Fruit fly (Drosophila melanogaster) whole organism, embryonic: Measurements from ENCODE around the gene Or7a.

Experiments
- Adf1 ChIP-seq: fragments of 200-800 bp; sonication (Bioruptor generic); IDR thresholded peaks from 2 replicates; pipeline ENCODE4 v1.3.6; 2022; ENCODE audit warnings: missing biosample characterization, missing genetic modification characterization
- CG11085 ChIP-seq: fragments of 200-800 bp; sonication (Bioruptor generic); IDR thresholded peaks from 2 replicates; pipeline ENCODE4 v1.3.6; 2022; ENCODE audit warnings: missing biosample characterization, missing genetic modification characterization
- CG12659 ChIP-seq: fragments of 200-800 bp; sonication (Bioruptor generic); optimal IDR thresholded peaks from 3 replicates; lab custom pipeline; 2017; ENCODE audit warnings: mild to moderate bottlenecking, missing biosample characterization, missing genetic modification reagents, missing genetic modification characterization
- CG13624 ChIP-seq: fragments of 200-800 bp; sonication (Bioruptor generic); optimal IDR thresholded peaks from 2 replicates; lab custom pipeline; 2016; ENCODE audit warnings: missing biosample characterization, missing genetic modification characterization
- CG13775 ChIP-seq: fragments of 200-800 bp; sonication (Bioruptor generic); optimal IDR thresholded peaks from 3 replicates; lab custom pipeline; 2017; ENCODE audit warnings: missing biosample characterization, mild to moderate bottlenecking, missing genetic modification characterization
- CG13894 ChIP-seq: fragments of 200-800 bp; sonication (Bioruptor generic); optimal IDR thresholded peaks from 3 replicates; lab custom pipeline; 2018; ENCODE audit warnings: missing biosample characterization, mild to moderate bottlenecking, missing genetic modification characterization, moderate library complexity
- CG14050 ChIP-seq: fragments of 200-800 bp; sonication (Bioruptor generic); IDR thresholded peaks from 3 replicates; pipeline ENCODE4 v1.3.6; 2022; ENCODE audit warnings: missing biosample characterization, missing genetic modification characterization
- CG2116 ChIP-seq: fragments of 200-800 bp; sonication (Bioruptor generic); optimal IDR thresholded peaks from 3 replicates; lab custom pipeline; 2018; ENCODE audit warnings: missing biosample characterization, mild to moderate bottlenecking, missing genetic modification characterization
- CG30020 ChIP-seq: fragments of 200-800 bp; optimal IDR thresholded peaks from 2 replicates; lab custom pipeline; 2019; ENCODE audit warnings: missing biosample characterization, mild to moderate bottlenecking, missing genetic modification characterization, moderate library complexity
- CG4424 ChIP-seq: fragments of 200-800 bp; sonication (Bioruptor generic); optimal IDR thresholded peaks from 3 replicates; lab custom pipeline; 2016; ENCODE audit warnings: missing biosample characterization, missing genetic modification characterization
- CG6254 ChIP-seq: fragments of 200-800 bp; sonication (Bioruptor generic); optimal IDR thresholded peaks from 3 replicates; lab custom pipeline; 2017; ENCODE audit warnings: mild to moderate bottlenecking, missing biosample characterization, missing genetic modification reagents, missing genetic modification characterization
- CG8359 ChIP-seq: fragments of 200-800 bp; sonication (Bioruptor generic); optimal IDR thresholded peaks from 2 replicates; lab custom pipeline; 2017; ENCODE audit warnings: missing biosample characterization, mild to moderate bottlenecking, missing genetic modification characterization, borderline replicate concordance
- CTCF ChIP-seq: fragments of 200-800 bp; sonication (Bioruptor generic); optimal IDR thresholded peaks from 2 replicates; lab custom pipeline; 2017; ENCODE audit warnings: missing biosample characterization, mild to moderate bottlenecking, missing genetic modification characterization, moderate library complexity
- CoRest ChIP-seq: fragments of 200-800 bp; sonication (Bioruptor generic); optimal IDR thresholded peaks from 3 replicates; lab custom pipeline; 2018; ENCODE audit warnings: missing biosample characterization, mild to moderate bottlenecking, missing genetic modification characterization, moderate library complexity
- D ChIP-seq, 2 experiments: fragments of 200-800 bp in 1 of 2; fragments of >200 bp in 1 of 2; sonication (Bioruptor generic) in 1 of 2; optimal IDR thresholded peaks; 2 replicates in 1 of 2; 3 replicates in 1 of 2; lab custom pipeline; 2017; ENCODE audit warnings: mild to moderate bottlenecking in 1 of 2, missing biosample characterization in 1 of 2, missing genetic modification characterization in 1 of 2, missing genetic modification reagents in 1 of 2
- Dbx ChIP-seq: fragments of 200-800 bp; sonication (Bioruptor generic); IDR thresholded peaks from 3 replicates; pipeline ENCODE4 v1.3.6; 2022; ENCODE audit warnings: missing biosample characterization, missing genetic modification characterization
- Dp ChIP-seq: fragments of 200-800 bp; sonication (Bioruptor generic); optimal IDR thresholded peaks from 2 replicates; lab custom pipeline; 2018; ENCODE audit warnings: missing biosample characterization, mild to moderate bottlenecking, missing genetic modification characterization, moderate library complexity
- Drgx ChIP-seq: fragments of 200-800 bp; sonication (Bioruptor generic); IDR thresholded peaks from 2 replicates; pipeline ENCODE4 v1.3.6; 2022; ENCODE audit warnings: missing biosample characterization, missing genetic modification characterization
- Eip74EF ChIP-seq, 2 experiments: fragments of 200-800 bp in 1 of 2; fragments of >200 bp in 1 of 2; sonication (Bioruptor generic) in 1 of 2; optimal IDR thresholded peaks; 2 replicates each; lab custom pipeline; 2017 to 2019; ENCODE audit warnings: missing biosample characterization in 2 of 2, missing genetic modification characterization in 2 of 2, mild to moderate bottlenecking in 1 of 2, moderate library complexity in 1 of 2
- Ets97D ChIP-seq: fragments of 200-800 bp; sonication (Bioruptor generic); optimal IDR thresholded peaks from 3 replicates; lab custom pipeline; 2016; ENCODE audit warnings: missing biosample characterization, missing genetic modification characterization
- Fer1 ChIP-seq: fragments of 200-800 bp; sonication (Bioruptor generic); optimal IDR thresholded peaks from 2 replicates; lab custom pipeline; 2017; ENCODE audit warnings: missing biosample characterization, mild to moderate bottlenecking, missing genetic modification characterization
- Gsc ChIP-seq: fragments of 200-800 bp; sonication (Bioruptor generic); IDR thresholded peaks from 2 replicates; pipeline ENCODE4 v1.3.6; 2022; ENCODE audit warnings: missing biosample characterization, missing genetic modification characterization
- HLHmδ ChIP-seq: fragments of 200-800 bp; sonication (Bioruptor generic); optimal IDR thresholded peaks from 2 replicates; lab custom pipeline; 2018; ENCODE audit warnings: missing biosample characterization, mild to moderate bottlenecking, missing genetic modification characterization, moderate library complexity
- Hey ChIP-seq: fragments of 200-800 bp; sonication (Bioruptor generic); optimal IDR thresholded peaks from 3 replicates; lab custom pipeline; 2018; ENCODE audit warnings: missing biosample characterization, mild to moderate bottlenecking, missing genetic modification characterization
- NC2β ChIP-seq: fragments of 200-800 bp; sonication (Bioruptor generic); optimal IDR thresholded peaks from 2 replicates; lab custom pipeline; 2016; ENCODE audit warnings: missing biosample characterization, missing genetic modification characterization
- Neu2 ChIP-seq: fragments of 200-800 bp; sonication (Bioruptor generic); optimal IDR thresholded peaks from 3 replicates; lab custom pipeline; 2016; ENCODE audit warnings: missing biosample characterization, missing genetic modification characterization, borderline replicate concordance
- Ptx1 ChIP-seq: fragments of 200-800 bp; sonication (Bioruptor generic); IDR thresholded peaks from 2 replicates; pipeline ENCODE4 v1.3.6; 2022; ENCODE audit warnings: missing biosample characterization, missing genetic modification characterization
- Sox100B ChIP-seq: fragments of 200-800 bp; sonication (Bioruptor generic); optimal IDR thresholded peaks from 3 replicates; lab custom pipeline; 2018; ENCODE audit warnings: missing biosample characterization, mild to moderate bottlenecking, missing genetic modification characterization
- ab ChIP-seq: fragments of 200-800 bp; sonication (Bioruptor generic); optimal IDR thresholded peaks from 2 replicates; lab custom pipeline; 2016; ENCODE audit warnings: missing biosample characterization, missing genetic modification characterization
- al ChIP-seq: fragments of 200-800 bp; sonication (Bioruptor generic); IDR thresholded peaks from 2 replicates; pipeline ENCODE4 v1.3.6; 2022; ENCODE audit warnings: missing biosample characterization, missing genetic modification characterization
- amos ChIP-seq: fragments of 200-800 bp; sonication (Bioruptor generic); IDR thresholded peaks from 2 replicates; pipeline ENCODE4 v1.3.6; 2022; ENCODE audit warnings: missing biosample characterization, missing genetic modification characterization; ENCODE audit not compliant: partially characterized antibody
- ap ChIP-seq: fragments of 200-800 bp; sonication (Bioruptor generic); IDR thresholded peaks from 2 replicates; pipeline ENCODE4 v1.3.6; 2022; ENCODE audit warnings: missing biosample characterization, missing genetic modification characterization
- ase ChIP-seq: fragments of 200-800 bp; sonication (Bioruptor generic); IDR thresholded peaks from 3 replicates; pipeline ENCODE4 v1.3.6; 2022; ENCODE audit warnings: missing biosample characterization, missing genetic modification characterization
- bcd ChIP-seq: fragments of 200-800 bp; sonication (Bioruptor generic); optimal IDR thresholded peaks from 2 replicates; lab custom pipeline; 2017; ENCODE audit warnings: missing biosample characterization, mild to moderate bottlenecking, missing genetic modification characterization
- cad ChIP-seq: fragments of >200 bp; optimal IDR thresholded peaks from 2 replicates; lab custom pipeline; 2017; ENCODE audit warnings: missing biosample characterization, missing genetic modification characterization
- danr ChIP-seq: fragments of 200-800 bp; sonication (Bioruptor generic); IDR thresholded peaks from 2 replicates; pipeline ENCODE4 v1.3.6; 2022; ENCODE audit warnings: missing biosample characterization, missing genetic modification characterization
- dimm ChIP-seq: fragments of 200-800 bp; sonication (Bioruptor generic); IDR thresholded peaks from 2 replicates; pipeline ENCODE4 v1.3.6; 2022; ENCODE audit warnings: missing biosample characterization, missing genetic modification characterization
- dpn ChIP-seq, 2 experiments: fragments of 200-800 bp; sonication (Bioruptor generic); optimal IDR thresholded peaks; 3 replicates each; lab custom pipeline; 2016; ENCODE audit warnings: missing biosample characterization in 2 of 2, missing genetic modification characterization in 2 of 2
- exex ChIP-seq: fragments of 200-800 bp; sonication (Bioruptor generic); optimal IDR thresholded peaks from 4 replicates; lab custom pipeline; 2018; ENCODE audit warnings: missing biosample characterization, mild to moderate bottlenecking, missing genetic modification characterization, moderate library complexity
- gce ChIP-seq: fragments of 200-800 bp; sonication (Bioruptor generic); IDR thresholded peaks from 3 replicates; pipeline ENCODE4 v1.3.6; 2022; ENCODE audit warnings: missing biosample characterization, missing genetic modification characterization
- jumu ChIP-seq: fragments of 200-800 bp; sonication (Bioruptor generic); optimal IDR thresholded peaks from 3 replicates; lab custom pipeline; 2016; ENCODE audit warnings: missing biosample characterization, missing genetic modification characterization
- lola ChIP-seq, 3 experiments: fragments of >200 bp in 2 of 3; fragments of 200-800 bp in 1 of 3; sonication (Bioruptor generic) in 1 of 3; optimal IDR thresholded peaks; 2 replicates each; lab custom pipeline; 2017 to 2019; ENCODE audit warnings: missing biosample characterization in 3 of 3, missing genetic modification characterization in 3 of 3, mild to moderate bottlenecking in 1 of 3, moderate library complexity in 1 of 3
- mam ChIP-seq: fragments of 200-800 bp; sonication (Bioruptor generic); optimal IDR thresholded peaks from 3 replicates; lab custom pipeline; 2016; ENCODE audit warnings: missing biosample characterization, missing genetic modification characterization
- pfk ChIP-seq: fragments of 200-800 bp; sonication (Bioruptor generic); optimal IDR thresholded peaks from 2 replicates; lab custom pipeline; 2018; ENCODE audit warnings: missing biosample characterization, mild to moderate bottlenecking, missing genetic modification characterization, moderate library complexity
- pnt ChIP-seq: fragments of 200-800 bp; sonication (Bioruptor generic); optimal IDR thresholded peaks from 3 replicates; lab custom pipeline; 2016; ENCODE audit warnings: missing biosample characterization, missing genetic modification characterization
- pzg ChIP-seq: fragments of 200-800 bp; sonication (Bioruptor generic); optimal IDR thresholded peaks from 3 replicates; lab custom pipeline; 2018; ENCODE audit warnings: missing biosample characterization, mild to moderate bottlenecking, missing genetic modification characterization, moderate library complexity
- sr ChIP-seq: fragments of 200-800 bp; sonication (Bioruptor generic); IDR thresholded peaks from 3 replicates; pipeline ENCODE4 v1.3.6; 2022; ENCODE audit warnings: missing biosample characterization, missing genetic modification characterization
- sug ChIP-seq: fragments of 200-800 bp; optimal IDR thresholded peaks from 2 replicates; lab custom pipeline; 2019; ENCODE audit warnings: missing biosample characterization, mild to moderate bottlenecking, missing genetic modification characterization, moderate library complexity
- trem ChIP-seq: fragments of 200-800 bp; optimal IDR thresholded peaks from 3 replicates; lab custom pipeline; 2019; ENCODE audit warnings: missing biosample characterization, mild to moderate bottlenecking, missing genetic modification characterization, moderate library complexity
- vfl ChIP-seq: fragments of 200-800 bp; sonication (Bioruptor generic); optimal IDR thresholded peaks from 2 replicates; lab custom pipeline; 2016; ENCODE audit warnings: missing biosample characterization, missing genetic modification characterization

Or7a gene

DNA sequence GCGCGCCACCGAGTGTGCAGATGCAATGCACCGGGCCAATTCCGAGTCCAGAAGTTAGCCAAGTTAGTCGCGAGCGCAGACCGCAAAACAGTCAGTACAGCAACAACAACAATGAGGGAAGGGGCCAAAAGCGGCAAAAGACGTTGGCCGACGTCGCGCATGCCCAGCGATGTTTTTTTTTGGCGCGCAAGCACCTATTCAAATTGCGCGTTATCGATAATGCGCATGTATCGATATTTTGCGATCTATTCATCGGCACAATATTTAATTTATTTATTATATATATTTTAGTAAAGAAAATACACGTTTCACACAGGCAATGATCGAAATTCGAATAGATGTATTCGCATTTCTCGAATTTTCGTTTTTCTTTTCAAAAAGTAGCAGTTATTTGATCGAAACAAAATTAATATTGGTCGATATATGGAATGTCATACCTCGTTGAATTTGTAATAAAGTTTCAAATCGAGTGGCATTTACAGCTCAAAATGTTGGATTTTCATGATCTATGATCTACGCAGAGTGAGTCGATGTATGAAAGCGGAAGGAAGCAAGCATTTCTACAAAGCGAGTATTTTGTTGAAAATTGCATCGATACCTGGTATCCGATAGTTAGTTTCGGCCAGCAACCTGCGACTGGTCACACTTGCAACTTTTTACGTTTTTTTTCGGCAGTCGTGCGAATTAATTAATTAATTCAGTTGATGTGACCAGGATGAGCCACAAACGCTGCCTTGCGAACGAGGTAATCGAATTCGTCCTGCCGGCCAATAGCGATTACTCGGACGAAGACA, 36.1 kb downstream of the Or7a start, which contains the start of gene CG2116 (continued):
- TF ChIP-seq CG13775 (GFP tag; lab: Kevin White, UChicago) (no peak), pzg (peak; percentile 64), lola (GFP tag; optimal IDR thresholded peaks at IDR 0.05; lab: Kevin White, UChicago) (peak in 1 of 3 experiments; percentile 6), D (optimal IDR thresholded peaks at IDR 0.05; lab: Kevin White, UChicago) (no peak), D (GFP tag; optimal IDR thresholded peaks at IDR 0.05; lab: Kevin White, UChicago) (no peak), CG11085 (GFP tag; lab: Robert Waterston, UW) (no peak), CG6254 (GFP tag; lab: Kevin White, UChicago) (no peak), cad (GFP tag; lab: Kevin White, UChicago) (no peak), vfl (GFP tag; lab: Kevin White, UChicago) (no peak), dpn (GFP tag; optimal IDR thresholded peaks at IDR 0.05; lab: Kevin White, UChicago) (no peak), CG4424 (no peak), Gsc (GFP tag; lab: Robert Waterston, UW) (no peak), CG12659 (peak; percentile 51), amos (GFP tag; lab: Robert Waterston, UW) (peak; percentile 73), sug (tag; lab: Kevin White, UChicago) (no peak), pnt (GFP tag; lab: Kevin White, UChicago) (no peak), CoRest (tag; lab: Kevin White, UChicago) (peak; percentile 13), exex (tag; lab: Kevin White, UChicago) (no peak), ase (GFP tag; lab: Robert Waterston, UW) (no peak), CG13624 (no peak), Adf1 (no peak), Ets97D (peak; percentile 46), al (no peak), Eip74EF (GFP tag; optimal IDR thresholded peaks at IDR 0.05; lab: Kevin White, UChicago) (no peak), Ptx1 (no peak), ab (GFP tag; lab: Kevin White, UChicago) (no peak), gce (GFP tag; lab: Robert Waterston, UW) (no peak), dimm (GFP tag; lab: Robert Waterston, UW) (no peak), CG13894 (tag; lab: Kevin White, UChicago) (no peak), sr (GFP tag; lab: Robert Waterston, UW) (no peak), Fer1 (GFP tag; lab: Kevin White, UChicago) (no peak), bcd (GFP tag; lab: Kevin White, UChicago) (no peak), danr (GFP tag; lab: Robert Waterston, UW) (no peak), Hey (no peak), NC2β (no peak), CG2116 (GFP tag; lab: Kevin White, UChicago) (peak; percentile 93), HLHmδ (GFP tag; lab: Kevin White, UChicago) (no peak), jumu (no peak), trem (peak; percentile 36), pfk (GFP tag; lab: Kevin White, UChicago) (no peak), CG30020 (tag; lab: Kevin White, UChicago) (peak; percentile 45), CG8359 (GFP tag; lab: Kevin White, UChicago) (no peak), ap (GFP tag; lab: Robert Waterston, UW) (no peak), Drgx (GFP tag; lab: Robert Waterston, UW) (no peak), Dp (GFP tag; lab: Kevin White, UChicago) (peak; percentile 74), Neu2 (GFP tag; lab: Kevin White, UChicago) (no peak), Sox100B (GFP tag; lab: Kevin White, UChicago) (no peak), CTCF (no peak), Dbx (GFP tag; lab: Robert Waterston, UW) (no peak), mam (GFP tag; lab: Kevin White, UChicago) (no peak), CG14050 (no peak)
